Worm (Caenorhabditis elegans): ENCODE measurements around the gene nspc-17.

Gene nspc-17

ce11 chrX:14541992-14542391 lies 17.0 kb upstream of the nspc-17 start, which contains the start of gene fbxa-81:
TSS of gene fbxa-81 (minus strand) at chrX:14542092.
- TF ChIP-seq hsf-1 (GFP tag; IDR thresholded peaks at IDR 0.05) (no peak), lin-35 (GFP tag; optimal IDR thresholded peaks at IDR 0.05) (no peak), nfya-1 (tag; optimal IDR thresholded peaks at IDR 0.05; ENCODE audit: borderline replicate concordance, insufficient read depth) (no peak), madf-8 (GFP tag; conservative IDR thresholded peaks at IDR 0.05) (no peak), lir-1 (GFP tag; conservative IDR thresholded peaks at IDR 0.05) (no peak), madf-6 (GFP tag; IDR thresholded peaks at IDR 0.05) (no peak), somi-1 (GFP tag; optimal IDR thresholded peaks at IDR 0.05) (no peak)

DNA sequence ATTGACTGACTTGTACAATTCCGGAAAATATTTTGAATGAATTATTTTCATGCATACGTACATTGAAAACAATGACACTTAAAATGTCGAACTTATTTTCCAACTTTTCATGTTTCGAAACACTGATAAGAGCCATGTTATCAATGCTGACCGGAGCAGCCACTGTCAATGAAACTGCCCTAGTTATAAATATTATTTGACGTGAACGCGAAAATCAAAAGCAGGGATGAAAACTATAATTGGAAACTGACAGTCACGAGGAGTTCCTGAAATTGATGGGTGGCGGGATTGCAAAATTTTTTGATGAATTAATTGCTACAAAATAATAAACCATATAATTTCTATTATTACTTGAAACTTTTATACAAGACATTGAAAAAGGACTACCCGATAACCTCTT lies 14.5 kb upstream of the nspc-17 start:
- 0 out of 2 replicates have a peak, but pooled peaks have one; percentile 20 for TF ChIP-seq egl-44 (GFP tag; IDR thresholded peaks at IDR 0.05)
- TF ChIP-seq pha-4 (tag; optimal IDR thresholded peaks at IDR 0.05) = peak; percentile 27
- no peak for TF ChIP-seq bed-2 (GFP tag; IDR thresholded peaks at IDR 0.05)
- TF ChIP-seq atf-7 (tag; optimal IDR thresholded peaks at IDR 0.05) = peak; percentile 46
- TF ChIP-seq madf-10 (tag; optimal IDR thresholded peaks at IDR 0.05) = peak; percentile 28
- TF ChIP-seq let-607 (tag; optimal IDR thresholded peaks at IDR 0.05) = peak; percentile 26 to 67
- TF ChIP-seq F23B12.7 (tag; optimal IDR thresholded peaks at IDR 0.05; ENCODE audit: insufficient read depth) = no peak
- TF ChIP-seq tbp1 (GFP tag; optimal IDR thresholded peaks at IDR 0.05) = peak; percentile 1
- TF ChIP-seq repo-1 (tag; optimal IDR thresholded peaks at IDR 0.05) = no peak
- TF ChIP-seq T07F8.4 (tag; optimal IDR thresholded peaks at IDR 0.05) = no peak
- TF ChIP-seq cebp-1 (GFP tag; IDR thresholded peaks at IDR 0.05) = peak; percentile 16; the same call in 1 of the 2 replicates
- TF ChIP-seq cebp-1 (tag; optimal IDR thresholded peaks at IDR 0.05) = no peak
- TF ChIP-seq ztf-22 (GFP tag; optimal IDR thresholded peaks at IDR 0.05) = peak; percentile 37
- TF ChIP-seq ets-4 (GFP tag; optimal IDR thresholded peaks at IDR 0.05) = peak; percentile 10
- no peak for TF ChIP-seq snpc-4 (GFP tag; optimal IDR thresholded peaks at IDR 0.05)
- TF ChIP-seq snpc-4 (tag; optimal IDR thresholded peaks at IDR 0.05) = peak in 1 of 4 experiments; percentile 31
- peak; percentile 90 for TF ChIP-seq nhr-80 (tag; optimal IDR thresholded peaks at IDR 0.05)

ce11 chrX:14537625-14538024 lies 12.6 kb upstream of the nspc-17 start:
- peak; percentile 35; the same call in 1 of the 2 replicates for TF ChIP-seq cebp-1 (GFP tag; IDR thresholded peaks at IDR 0.05)
- TF ChIP-seq cebp-1 (tag; optimal IDR thresholded peaks at IDR 0.05) = peak; percentile 57
- TF ChIP-seq nhr-80 (tag; optimal IDR thresholded peaks at IDR 0.05) = peak; percentile 38
- no peak for TF ChIP-seq ztf-18 (tag; optimal IDR thresholded peaks at IDR 0.05)

DNA sequence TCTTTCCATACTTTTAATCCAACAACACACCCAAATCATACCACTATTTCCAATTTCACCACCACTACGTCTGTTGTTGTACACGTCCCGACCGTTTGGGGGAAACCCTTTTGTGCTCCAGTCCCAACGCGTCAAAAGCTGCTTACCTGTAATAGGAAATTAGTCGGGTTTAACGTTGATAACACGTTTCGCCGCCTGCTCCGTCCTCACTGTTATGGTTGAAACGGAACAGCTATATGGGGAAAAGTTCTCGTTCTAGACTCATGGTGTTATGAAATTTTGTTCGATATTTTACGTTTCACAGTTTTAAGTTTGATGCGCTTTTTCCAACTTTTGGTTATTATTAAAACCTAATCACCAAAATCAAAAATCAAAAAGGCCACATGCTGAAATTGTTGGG lies 10.9 kb upstream of the nspc-17 start:
- peak; percentile 34 for TF ChIP-seq nhr-80 (tag; optimal IDR thresholded peaks at IDR 0.05)
- TF ChIP-seq ceh-100 (GFP tag; IDR thresholded peaks at IDR 0.05) = no peak

- TF ChIP-seq ama-1 (optimal IDR thresholded peaks at IDR 0.05) = no peak
- TF ChIP-seq ama-1 (GFP tag; optimal IDR thresholded peaks at IDR 0.05) = no peak
- TF ChIP-seq dpff-1 (tag; optimal IDR thresholded peaks at IDR 0.05) = no peak
- TF ChIP-seq tbx-9 (tag; optimal IDR thresholded peaks at IDR 0.05; ENCODE audit: borderline replicate concordance) = no peak
- TF ChIP-seq die-1 (tag; optimal IDR thresholded peaks at IDR 0.05) = no peak
- no peak for TF ChIP-seq chd-7 (tag; optimal IDR thresholded peaks at IDR 0.05)
- TF ChIP-seq ccch-3 (GFP tag; optimal IDR thresholded peaks at IDR 0.05) = no peak
- no peak for TF ChIP-seq lin-35 (GFP tag; optimal IDR thresholded peaks at IDR 0.05)
- TF ChIP-seq dox-1 (GFP tag; IDR thresholded peaks at IDR 0.05) = no peak
- TF ChIP-seq sptf-2 (GFP tag; optimal IDR thresholded peaks at IDR 0.05) = no peak
- no peak for TF ChIP-seq ceh-100 (GFP tag; IDR thresholded peaks at IDR 0.05)
- no peak for TF ChIP-seq ceh-58 (GFP tag; IDR thresholded peaks at IDR 0.05)
- TF ChIP-seq F52B5.7 (tag; optimal IDR thresholded peaks at IDR 0.05) = no peak
- no peak for TF ChIP-seq ztf-28 (GFP tag; IDR thresholded peaks at IDR 0.05)
- no peak for TF ChIP-seq Y53F4B.3 (GFP tag; IDR thresholded peaks at IDR 0.05)
- TF ChIP-seq hmg-1.2 (GFP tag; IDR thresholded peaks at IDR 0.05) = no peak
- no peak for TF ChIP-seq athp-1 (tag; optimal IDR thresholded peaks at IDR 0.05)
- no peak for TF ChIP-seq sea-2 (GFP tag; IDR thresholded peaks at IDR 0.05)
- TF ChIP-seq ceh-79 (tag; optimal IDR thresholded peaks at IDR 0.05) = no peak
Measured at ce11 chrX:14534596-14534995, 9.6 kb upstream of the nspc-17 start.

All from whole organism, young adult.